Worm (Caenorhabditis elegans): Measurements from ENCODE around the gene clec-61.

Gene clec-61

DNA sequence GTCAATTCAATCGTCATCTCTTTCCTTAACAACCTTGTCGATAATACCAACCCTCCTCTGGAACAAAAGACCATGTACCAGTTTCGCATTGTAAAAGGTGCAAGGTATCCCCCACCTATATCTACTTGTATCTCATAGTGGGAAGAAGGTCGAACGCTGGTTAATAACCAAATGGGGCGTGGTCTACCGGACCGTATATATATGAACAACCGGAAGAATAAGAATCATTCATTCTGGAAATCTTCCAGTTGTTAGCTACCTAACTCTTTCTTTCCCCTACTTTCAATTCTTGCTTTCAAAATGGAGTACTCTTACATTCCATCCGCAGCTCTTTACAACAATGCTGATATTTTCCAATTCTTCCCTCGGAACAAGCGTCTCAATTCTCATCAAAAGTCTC, 29.1 kb downstream of the clec-61 start, which contains the start of gene ZK673.5:
TSS of gene ZK673.5 (plus strand) at position 301 of the 400 bp plus-strand sequence.
- TF ChIP-seq fos-1 (tag; optimal IDR thresholded peaks at IDR 0.05) (no peak), F49E8.2 (tag; optimal IDR thresholded peaks at IDR 0.05; ENCODE audit: borderline replicate concordance) (no peak), zfp-2 (tag; optimal IDR thresholded peaks at IDR 0.05) (no peak), mxl-3 (GFP tag; optimal IDR thresholded peaks at IDR 0.05) (no peak), ceh-20 (GFP tag; IDR thresholded peaks at IDR 0.05) (no peak), madf-5 (GFP tag; IDR thresholded peaks at IDR 0.05) (no peak), F37D6.2 (tag; optimal IDR thresholded peaks at IDR 0.05) (no peak), zip-2 (tag; optimal IDR thresholded peaks at IDR 0.05) (no peak), lin-39 (tag; optimal IDR thresholded peaks at IDR 0.05) (no peak), daf-19 (GFP tag; conservative IDR thresholded peaks at IDR 0.05) (no peak), ceh-32 (tag; optimal IDR thresholded peaks at IDR 0.05; ENCODE audit: poor library complexity) (no peak), dmd-9 (GFP tag; IDR thresholded peaks at IDR 0.05) (no peak)

DNA sequence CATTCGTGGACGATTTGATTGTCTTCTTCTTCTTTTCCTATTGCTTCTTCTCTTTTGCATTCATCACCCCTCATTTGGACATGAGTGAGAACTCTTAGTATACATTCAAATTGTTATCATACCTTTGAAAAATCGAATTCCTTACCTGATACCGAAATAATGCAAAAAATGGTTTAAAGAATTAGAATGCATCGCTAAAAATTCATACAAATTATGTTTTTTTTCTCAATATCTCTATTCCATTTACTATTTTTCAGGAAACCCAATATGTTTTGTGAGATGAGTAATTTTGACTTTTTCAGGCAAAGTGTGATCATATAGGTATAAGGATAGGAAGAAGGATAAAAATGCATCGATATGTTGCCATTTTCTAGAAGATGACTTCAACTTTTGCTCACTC, 33.4 kb downstream of the clec-61 start, which contains the start of gene ZK673.11:
TSS of gene ZK673.11 (plus strand) at position 301 of the 400 bp plus-strand sequence.
- TF ChIP-seq aha-1 (tag) (peak; percentile 79), dve-1 (tag; optimal IDR thresholded peaks at IDR 0.05; ENCODE audit: insufficient read depth) (no peak)

DNA sequence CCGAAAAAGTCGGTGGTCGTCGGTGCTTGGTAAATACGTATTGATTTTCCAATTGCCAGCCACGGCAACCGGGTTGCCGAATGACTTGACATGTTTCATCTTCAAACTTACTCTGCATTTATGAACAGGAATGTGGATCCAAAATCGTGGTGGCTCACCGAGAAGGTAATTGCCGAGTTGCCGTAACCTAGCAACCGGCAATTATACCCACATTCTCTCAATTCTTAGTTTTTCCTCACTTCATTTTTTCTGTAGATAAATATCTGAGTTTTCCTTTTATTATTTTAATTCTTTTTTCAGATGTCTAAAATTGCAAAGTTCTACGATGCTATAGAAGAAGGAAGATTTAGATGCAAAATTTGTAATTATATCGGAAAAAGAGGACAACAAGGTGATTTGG, 37.7 kb downstream of the clec-61 start, which contains the start of gene ZK673.4:
TSS of gene ZK673.4 (plus strand) at position 301 of the 400 bp plus-strand sequence.
- TF ChIP-seq set-16 (GFP tag; IDR thresholded peaks at IDR 0.05): no peak
- no peak for TF ChIP-seq zfp-3 (GFP tag; conservative IDR thresholded peaks at IDR 0.05)
- no peak for TF ChIP-seq attf-4 (tag; optimal IDR thresholded peaks at IDR 0.05)
- TF ChIP-seq ceh-62 (tag; optimal IDR thresholded peaks at IDR 0.05): no peak
- TF ChIP-seq D1046.2 (GFP tag; IDR thresholded peaks at IDR 0.05): no peak

DNA sequence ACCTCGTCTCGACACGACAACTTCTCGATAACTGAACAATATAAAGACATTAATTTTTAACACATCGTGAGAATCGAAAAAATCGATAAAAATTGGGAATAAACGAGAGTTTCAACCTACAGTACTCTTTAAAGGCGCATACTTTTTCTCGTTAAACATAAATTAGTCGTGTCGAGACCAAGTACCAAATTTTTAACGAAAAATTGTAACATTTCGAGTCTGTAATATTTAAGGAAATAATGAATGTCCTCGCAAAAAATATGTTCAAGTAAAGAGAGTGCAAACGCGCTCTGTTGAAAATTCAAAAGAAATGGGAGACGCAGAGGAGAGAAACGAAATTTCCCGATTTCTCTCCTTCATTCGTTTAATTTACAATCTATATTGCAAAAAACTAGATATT, 40.0 kb downstream of the clec-61 start:
- TF ChIP-seq zip-11 (GFP tag; IDR thresholded peaks at IDR 0.05): no peak
- peak; percentile 12 for TF ChIP-seq nhr-25 (tag; optimal IDR thresholded peaks at IDR 0.05; ENCODE audit: borderline replicate concordance, insufficient read depth)
- no peak for TF ChIP-seq nhr-48 (tag; optimal IDR thresholded peaks at IDR 0.05)
- TF ChIP-seq nhr-10 (tag; optimal IDR thresholded peaks at IDR 0.05): no peak
- TF ChIP-seq nhr-11 (tag; optimal IDR thresholded peaks at IDR 0.05): peak; percentile 44
- no peak for TF ChIP-seq T20F7.1 (GFP tag; optimal IDR thresholded peaks at IDR 0.05)
- TF ChIP-seq dmd-9 (GFP tag; IDR thresholded peaks at IDR 0.05): no peak
- peak; percentile 27 for TF ChIP-seq dve-1 (tag; optimal IDR thresholded peaks at IDR 0.05; ENCODE audit: insufficient read depth)
- TF ChIP-seq fos-1 (tag; optimal IDR thresholded peaks at IDR 0.05): no peak
- TF ChIP-seq mdl-1 (tag; optimal IDR thresholded peaks at IDR 0.05): no peak
- no peak for TF ChIP-seq egl-27 (tag; optimal IDR thresholded peaks at IDR 0.05)
- no peak for TF ChIP-seq ztf-7 (tag; optimal IDR thresholded peaks at IDR 0.05)
- no peak for TF ChIP-seq unc-39 (tag; optimal IDR thresholded peaks at IDR 0.05)
- TF ChIP-seq unc-130 (GFP tag; optimal IDR thresholded peaks at IDR 0.05): no peak
- TF ChIP-seq nhr-42 (GFP tag; IDR thresholded peaks at IDR 0.05): no peak
- no peak for TF ChIP-seq skn-1 (tag; optimal IDR thresholded peaks at IDR 0.05)
- TF ChIP-seq hlh-11 (tag; optimal IDR thresholded peaks at IDR 0.05): no peak
- no peak for TF ChIP-seq daf-16 (GFP tag; optimal IDR thresholded peaks at IDR 0.05)
- peak; percentile 8 for TF ChIP-seq daf-16 (tag; optimal IDR thresholded peaks at IDR 0.05)
- no peak for TF ChIP-seq lin-15B (tag; optimal IDR thresholded peaks at IDR 0.05)
- no peak for TF ChIP-seq set-16 (GFP tag; IDR thresholded peaks at IDR 0.05)
- peak; percentile 0 for TF ChIP-seq nhr-102 (tag; optimal IDR thresholded peaks at IDR 0.05)
- TF ChIP-seq daf-19 (GFP tag; conservative IDR thresholded peaks at IDR 0.05): no peak
- TF ChIP-seq tag-97 (GFP tag; IDR thresholded peaks at IDR 0.05): no peak
- TF ChIP-seq hlh-30 (tag; optimal IDR thresholded peaks at IDR 0.05; ENCODE audit: insufficient read depth): peak; percentile 31
- TF ChIP-seq ceh-62 (tag; optimal IDR thresholded peaks at IDR 0.05): no peak
- no peak for TF ChIP-seq ceh-28 (tag; optimal IDR thresholded peaks at IDR 0.05)
- TF ChIP-seq lim-7 (GFP tag; IDR thresholded peaks at IDR 0.05): no peak
- peak; percentile 68 for TF ChIP-seq mep-1 (tag; optimal IDR thresholded peaks at IDR 0.05)
- no peak for TF ChIP-seq nhr-28 (tag; optimal IDR thresholded peaks at IDR 0.05)
- TF ChIP-seq Y75B8A.6 (GFP tag; IDR thresholded peaks at IDR 0.05): no peak
- TF ChIP-seq ceh-82 (tag; optimal IDR thresholded peaks at IDR 0.05): no peak
- no peak for TF ChIP-seq F26F4.8 (GFP tag; conservative IDR thresholded peaks at IDR 0.05)
- peak; percentile 56 for TF ChIP-seq ama-1 (optimal IDR thresholded peaks at IDR 0.05)

All from whole organism, L4 larva.